Worm (Caenorhabditis elegans) whole organism, midembryonic: ENCODE data around the gene D1086.2.

Experiments used
- T22C8.4 ChIP-seq: fragments of 200-800 bp; sonication (Bioruptor generic); IDR thresholded peaks from 2 replicates; pipeline ENCODE4 v1.3.6; 2022; ENCODE audit warnings: missing genetic modification characterization, missing compliant biosample characterization
- flt-1 ChIP-seq: fragments of 200-800 bp; sonication (Bioruptor generic); IDR thresholded peaks from 2 replicates; pipeline ENCODE4 v1.3.6; 2022; ENCODE audit warnings: missing genetic modification characterization, missing compliant biosample characterization
- klf-2 ChIP-seq: fragments of 200-800 bp; sonication (Bioruptor generic); conservative IDR thresholded peaks from 2 replicates; pipeline ENCODE4 v1.3.6; 2022; ENCODE audit warnings: missing genetic modification reagents, missing genetic modification characterization, missing compliant biosample characterization
- ref-1 ChIP-seq: fragments of 200-800 bp; sonication (Bioruptor generic); conservative IDR thresholded peaks from 2 replicates; pipeline ENCODE4 v1.3.6; 2022; ENCODE audit warnings: missing genetic modification reagents, missing genetic modification characterization, missing compliant biosample characterization
- ztf-23 ChIP-seq: fragments of 200-800 bp; sonication (Bioruptor generic); IDR thresholded peaks from 2 replicates; pipeline ENCODE4 v1.3.6; 2022; ENCODE audit warnings: missing genetic modification reagents, missing genetic modification characterization, missing compliant biosample characterization
- ztf-29 ChIP-seq: fragments of 200-800 bp; sonication (Bioruptor generic); IDR thresholded peaks from 2 replicates; pipeline ENCODE4 v1.3.6; 2022; ENCODE audit warnings: missing genetic modification reagents, missing genetic modification characterization, missing compliant biosample characterization

DNA sequence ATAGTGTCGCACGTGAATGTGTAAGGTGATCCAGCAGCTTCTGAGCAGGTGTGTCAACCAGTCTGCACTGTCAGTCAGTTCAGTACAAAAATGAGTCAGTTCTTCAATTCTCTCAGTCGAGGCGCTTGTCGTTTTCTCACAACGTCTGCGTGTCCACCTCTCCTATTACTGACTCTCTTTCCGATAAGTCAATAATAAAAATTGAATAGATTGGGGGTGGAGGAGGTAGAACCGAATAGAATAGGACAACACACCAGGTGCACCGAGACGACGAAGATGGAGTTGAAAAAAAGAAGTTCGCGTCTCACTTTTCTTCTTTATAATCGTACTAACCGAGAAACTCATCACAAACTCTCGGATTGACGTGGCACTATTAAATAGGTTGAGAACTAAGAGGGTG is 29.4 kb upstream of the D1086.2 start:
- TF ChIP-seq klf-2 (GFP tag; lab: Robert Waterston, UW), result no peak
- TF ChIP-seq ztf-23 (GFP tag; lab: Robert Waterston, UW), result no peak
- TF ChIP-seq ztf-29, result no peak
- TF ChIP-seq T22C8.4 (GFP tag; lab: Robert Waterston, UW), result no peak
- no peak for TF ChIP-seq ref-1 (GFP tag; lab: Robert Waterston, UW)
- TF ChIP-seq flt-1, result no peak
